Fruit fly (Drosophila melanogaster) whole organism, embryonic: Measurements from ENCODE around the gene TotX.

ENCODE experiments used
- Aef1 ChIP-seq: fragments of 200-800 bp; sonication (Bioruptor generic); IDR thresholded peaks from 3 replicates; pipeline ENCODE4 v1.3.6; 2022; ENCODE audit warnings: missing biosample characterization, missing genetic modification characterization
- Atf-2 ChIP-seq: fragments of 200-800 bp; sonication (Bioruptor generic); optimal IDR thresholded peaks from 2 replicates; lab custom pipeline; 2016; ENCODE audit warnings: missing biosample characterization, missing genetic modification characterization
- Bgb ChIP-seq: fragments of 200-800 bp; sonication (Bioruptor generic); IDR thresholded peaks from 2 replicates; pipeline ENCODE4 v1.3.6; 2022; ENCODE audit warnings: missing biosample characterization, missing genetic modification characterization; ENCODE audit not compliant: partially characterized antibody
- CG11504 ChIP-seq: fragments of 200-800 bp; sonication (Bioruptor generic); optimal IDR thresholded peaks from 3 replicates; lab custom pipeline; 2019; ENCODE audit warnings: missing biosample characterization, mild to moderate bottlenecking, missing genetic modification characterization, moderate library complexity
- CG12744 ChIP-seq: fragments of 200-800 bp; sonication (Bioruptor generic); optimal IDR thresholded peaks from 2 replicates; lab custom pipeline; 2016; ENCODE audit warnings: missing biosample characterization, missing genetic modification characterization
- CG12769 ChIP-seq: fragments of 200-800 bp; sonication (Bioruptor generic); optimal IDR thresholded peaks from 2 replicates; lab custom pipeline; 2019; ENCODE audit warnings: missing biosample characterization, mild to moderate bottlenecking, missing genetic modification characterization, moderate library complexity
- CG13287 ChIP-seq: fragments of 200-800 bp; sonication (Bioruptor generic); IDR thresholded peaks from 2 replicates; pipeline ENCODE4 v1.3.6; 2022; ENCODE audit warnings: missing biosample characterization, missing genetic modification characterization; ENCODE audit not compliant: partially characterized antibody
- CG14860 ChIP-seq: fragments of 200-800 bp; sonication (Bioruptor generic); IDR thresholded peaks from 3 replicates; pipeline ENCODE4 v1.3.6; 2022; ENCODE audit warnings: missing biosample characterization, missing genetic modification characterization; ENCODE audit not compliant: partially characterized antibody
- CG1529 ChIP-seq: fragments of 200-800 bp; sonication (Bioruptor generic); optimal IDR thresholded peaks from 3 replicates; lab custom pipeline; 2018; ENCODE audit warnings: missing biosample characterization, missing genetic modification characterization
- CG18764 ChIP-seq: fragments of 200-800 bp; sonication (Bioruptor generic); optimal IDR thresholded peaks from 3 replicates; lab custom pipeline; 2016; ENCODE audit warnings: missing biosample characterization, missing genetic modification characterization
- CG2712 ChIP-seq: fragments of 200-800 bp; optimal IDR thresholded peaks from 3 replicates; lab custom pipeline; 2019; ENCODE audit warnings: missing biosample characterization, mild to moderate bottlenecking, missing genetic modification characterization, moderate library complexity
- CG2875 ChIP-seq: fragments of 200-800 bp; sonication (Bioruptor generic); optimal IDR thresholded peaks from 2 replicates; lab custom pipeline; 2017; ENCODE audit warnings: missing biosample characterization, mild to moderate bottlenecking, missing genetic modification characterization, missing genetic modification reagents
- CG31224 ChIP-seq: fragments of 200-800 bp; sonication (Bioruptor generic); IDR thresholded peaks from 2 replicates; pipeline ENCODE4 v1.3.6; 2022; ENCODE audit warnings: missing biosample characterization, missing genetic modification characterization
- CG31441 ChIP-seq: fragments of 200-800 bp; sonication (Bioruptor generic); IDR thresholded peaks from 2 replicates; pipeline ENCODE4 v1.3.6; 2022; ENCODE audit warnings: missing biosample characterization, missing genetic modification characterization
- CG34422 ChIP-seq: fragments of 200-800 bp; sonication (Bioruptor generic); IDR thresholded peaks from 3 replicates; pipeline ENCODE4 v1.3.6; 2022; ENCODE audit warnings: missing biosample characterization, missing genetic modification characterization
- CG4282 ChIP-seq: fragments of 200-800 bp; sonication (Bioruptor generic); optimal IDR thresholded peaks from 2 replicates; lab custom pipeline; 2016; ENCODE audit warnings: missing biosample characterization, missing genetic modification characterization
- CG6791 ChIP-seq: fragments of 200-800 bp; sonication (Bioruptor generic); IDR thresholded peaks from 3 replicates; pipeline ENCODE4 v1.3.6; 2022; ENCODE audit warnings: missing biosample characterization, missing genetic modification characterization; ENCODE audit not compliant: partially characterized antibody
- CG7271 ChIP-seq: fragments of 200-800 bp; sonication (Bioruptor generic); optimal IDR thresholded peaks from 2 replicates; lab custom pipeline; 2018; ENCODE audit warnings: missing biosample characterization, mild to moderate bottlenecking, missing genetic modification characterization, moderate library complexity
- CHES-1-like ChIP-seq: fragments of 200-800 bp; sonication (Bioruptor generic); optimal IDR thresholded peaks from 2 replicates; lab custom pipeline; 2016; ENCODE audit warnings: missing biosample characterization, missing genetic modification characterization
- D19B ChIP-seq: fragments of 200-800 bp; sonication (Bioruptor generic); optimal IDR thresholded peaks from 2 replicates; lab custom pipeline; 2017; ENCODE audit warnings: missing biosample characterization, mild to moderate bottlenecking, missing genetic modification characterization
- Dbx ChIP-seq: fragments of 200-800 bp; sonication (Bioruptor generic); IDR thresholded peaks from 3 replicates; pipeline ENCODE4 v1.3.6; 2022; ENCODE audit warnings: missing biosample characterization, missing genetic modification characterization
- E2f2 ChIP-seq: fragments of 200-800 bp; sonication (Bioruptor generic); IDR thresholded peaks from 2 replicates; pipeline ENCODE4 v1.3.6; 2022; ENCODE audit warnings: missing biosample characterization, missing genetic modification characterization
- Eip74EF ChIP-seq, 2 experiments: fragments of 200-800 bp in 1 of 2; fragments of >200 bp in 1 of 2; sonication (Bioruptor generic) in 1 of 2; optimal IDR thresholded peaks; 2 replicates each; lab custom pipeline; 2017 to 2019; ENCODE audit warnings: missing biosample characterization in 2 of 2, missing genetic modification characterization in 2 of 2, mild to moderate bottlenecking in 1 of 2, moderate library complexity in 1 of 2
- Fer1 ChIP-seq: fragments of 200-800 bp; sonication (Bioruptor generic); optimal IDR thresholded peaks from 2 replicates; lab custom pipeline; 2017; ENCODE audit warnings: missing biosample characterization, mild to moderate bottlenecking, missing genetic modification characterization
- Gug ChIP-seq: fragments of 200-800 bp; sonication (Bioruptor generic); IDR thresholded peaks from 4 replicates; pipeline ENCODE4 v1.3.6; 2022; ENCODE audit warnings: missing biosample characterization, missing genetic modification characterization
- H15 ChIP-seq: fragments of 200-800 bp; sonication (Bioruptor generic); IDR thresholded peaks from 3 replicates; pipeline ENCODE4 v1.3.6; 2022; ENCODE audit warnings: missing biosample characterization, missing genetic modification characterization
- HLH3B ChIP-seq: fragments of 200-800 bp; sonication (Bioruptor generic); IDR thresholded peaks from 2 replicates; pipeline ENCODE4 v1.3.6; 2022; ENCODE audit warnings: missing biosample characterization, missing genetic modification characterization
- HmgD ChIP-seq: fragments of 200-800 bp; sonication (Bioruptor generic); optimal IDR thresholded peaks from 3 replicates; lab custom pipeline; 2016; ENCODE audit warnings: missing biosample characterization, missing genetic modification characterization
- Hmx ChIP-seq: fragments of 200-800 bp; sonication (Bioruptor generic); optimal IDR thresholded peaks from 2 replicates; lab custom pipeline; 2016; ENCODE audit warnings: missing biosample characterization, missing genetic modification characterization
- Lpt ChIP-seq: fragments of >200 bp; optimal IDR thresholded peaks from 2 replicates; lab custom pipeline; 2018; ENCODE audit warnings: missing biosample characterization, missing genetic modification characterization
- NC2α ChIP-seq: fragments of 200-800 bp; sonication (Bioruptor generic); optimal IDR thresholded peaks from 2 replicates; lab custom pipeline; 2016; ENCODE audit warnings: missing biosample characterization, missing genetic modification characterization
- NC2β ChIP-seq: fragments of 200-800 bp; sonication (Bioruptor generic); optimal IDR thresholded peaks from 2 replicates; lab custom pipeline; 2016; ENCODE audit warnings: missing biosample characterization, missing genetic modification characterization
- Nf-YB ChIP-seq: fragments of 200-800 bp; sonication (Bioruptor generic); optimal IDR thresholded peaks from 3 replicates; lab custom pipeline; 2019; ENCODE audit warnings: missing biosample characterization, mild to moderate bottlenecking, missing genetic modification characterization, moderate library complexity
- Sry-β ChIP-seq: fragments of 200-800 bp; sonication (Bioruptor generic); optimal IDR thresholded peaks from 2 replicates; lab custom pipeline; 2018; ENCODE audit warnings: missing biosample characterization, mild to moderate bottlenecking, missing genetic modification characterization, moderate library complexity
- Taf1 ChIP-seq: fragments of 200-800 bp; sonication (Bioruptor generic); IDR thresholded peaks from 2 replicates; pipeline ENCODE4 v1.3.6; 2022; ENCODE audit warnings: missing biosample characterization, missing genetic modification characterization
- Usf ChIP-seq: fragments of 200-800 bp; sonication (Bioruptor generic); optimal IDR thresholded peaks from 2 replicates; lab custom pipeline; 2017; ENCODE audit warnings: missing genotype, missing biosample characterization, missing genetic modification characterization
- ab ChIP-seq: fragments of 200-800 bp; sonication (Bioruptor generic); optimal IDR thresholded peaks from 2 replicates; lab custom pipeline; 2016; ENCODE audit warnings: missing biosample characterization, missing genetic modification characterization
- bab2 ChIP-seq: fragments of 200-800 bp; sonication (Bioruptor generic); optimal IDR thresholded peaks from 2 replicates; lab custom pipeline; 2016; ENCODE audit warnings: missing biosample characterization, missing genetic modification characterization
- bigmax ChIP-seq: fragments of 200-800 bp; sonication (Bioruptor generic); optimal IDR thresholded peaks from 2 replicates; lab custom pipeline; 2018; ENCODE audit warnings: missing biosample characterization, mild to moderate bottlenecking, missing genetic modification characterization
- caup ChIP-seq: fragments of 200-800 bp; sonication (Bioruptor generic); optimal IDR thresholded peaks from 3 replicates; lab custom pipeline; 2017; ENCODE audit warnings: missing biosample characterization, mild to moderate bottlenecking, missing genetic modification characterization, moderate library complexity; ENCODE audit not compliant: severe bottlenecking
- chif ChIP-seq, 2 experiments: fragments of 200-800 bp; sonication (Bioruptor generic); optimal IDR thresholded peaks; 3 replicates each; lab custom pipeline; 2016; ENCODE audit warnings: missing biosample characterization in 2 of 2, missing genetic modification characterization in 2 of 2
- chinmo ChIP-seq: fragments of 200-800 bp; sonication (Bioruptor generic); IDR thresholded peaks from 4 replicates; pipeline ENCODE4 v1.3.6; 2022; ENCODE audit warnings: missing biosample characterization, missing genetic modification characterization; ENCODE audit not compliant: partially characterized antibody
- dan ChIP-seq: fragments of 200-800 bp; sonication (Bioruptor generic); IDR thresholded peaks from 2 replicates; pipeline ENCODE4 v1.3.6; 2022; ENCODE audit warnings: missing biosample characterization, missing genetic modification characterization
- gcm ChIP-seq: fragments of 200-800 bp; sonication (Bioruptor generic); optimal IDR thresholded peaks from 2 replicates; lab custom pipeline; 2019; ENCODE audit warnings: missing biosample characterization, mild to moderate bottlenecking, missing genetic modification characterization, moderate library complexity
- gfzf ChIP-seq: fragments of 200-800 bp; sonication (Bioruptor generic); optimal IDR thresholded peaks from 2 replicates; lab custom pipeline; 2016; ENCODE audit warnings: missing biosample characterization, mild to moderate bottlenecking, missing genetic modification characterization, moderate library complexity
- jing ChIP-seq: fragments of 200-800 bp; sonication (Bioruptor generic); optimal IDR thresholded peaks from 2 replicates; lab custom pipeline; 2018; ENCODE audit warnings: missing biosample characterization, mild to moderate bottlenecking, missing genetic modification characterization
- jumu ChIP-seq: fragments of 200-800 bp; sonication (Bioruptor generic); optimal IDR thresholded peaks from 3 replicates; lab custom pipeline; 2016; ENCODE audit warnings: missing biosample characterization, missing genetic modification characterization
- ken ChIP-seq: fragments of 200-800 bp; sonication (Bioruptor generic); IDR thresholded peaks from 3 replicates; pipeline ENCODE4 v1.3.6; 2022; ENCODE audit warnings: missing biosample characterization, missing genetic modification characterization
- pum ChIP-seq: fragments of 200-800 bp; sonication (Bioruptor generic); optimal IDR thresholded peaks from 2 replicates; lab custom pipeline; 2016; ENCODE audit warnings: missing biosample characterization, missing genetic modification characterization
- sr ChIP-seq: fragments of 200-800 bp; sonication (Bioruptor generic); IDR thresholded peaks from 3 replicates; pipeline ENCODE4 v1.3.6; 2022; ENCODE audit warnings: missing biosample characterization, missing genetic modification characterization
- z ChIP-seq: fragments of 200-800 bp; sonication (Bioruptor generic); IDR thresholded peaks from 3 replicates; pipeline ENCODE4 v1.3.6; 2022; ENCODE audit warnings: missing biosample characterization, missing genetic modification characterization

Gene TotX

DNA sequence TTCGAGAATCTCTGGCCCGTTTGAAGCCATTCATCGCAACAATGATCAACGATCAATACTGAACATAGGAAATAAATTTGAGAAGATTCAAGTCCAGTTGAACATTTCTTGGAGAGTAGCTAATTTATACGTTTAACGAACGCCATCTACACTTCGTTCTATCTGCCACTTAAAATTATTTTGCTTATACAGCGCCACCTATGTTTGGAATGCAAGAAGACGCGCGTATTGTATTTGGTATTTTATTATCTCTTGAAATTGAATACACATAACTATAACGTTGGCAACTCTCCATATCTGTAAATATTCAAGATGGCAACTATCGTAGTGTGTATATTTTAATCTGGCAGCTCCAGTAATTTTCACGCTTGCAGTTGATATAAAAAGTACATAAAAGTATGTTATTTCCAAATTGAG lies 42.7 kb upstream of the TotX start (continued):
- TF ChIP-seq Aef1 (GFP tag; lab: Robert Waterston, UW) (no peak), ab (GFP tag; lab: Kevin White, UChicago) (no peak), E2f2 (GFP tag; lab: Robert Waterston, UW) (peak; percentile 59), jing (no peak), Taf1 (GFP tag; lab: Robert Waterston, UW) (0 out of 2 replicates have a peak, but pooled peaks have one; percentile 39), CG6791 (GFP tag; lab: Robert Waterston, UW) (peak; percentile 72), CG13287 (GFP tag; lab: Robert Waterston, UW) (no peak), Nf-YB (GFP tag; lab: Kevin White, UChicago) (no peak), gfzf (GFP tag; lab: Kevin White, UChicago) (peak; percentile 28), CG1529 (GFP tag; lab: Kevin White, UChicago) (no peak), Dbx (GFP tag; lab: Robert Waterston, UW) (peak; percentile 63; the same call in 2 of the 3 replicates), Bgb (GFP tag; lab: Robert Waterston, UW) (no peak; the same call in 1 of the 2 replicates), D19B (no peak), pum (GFP tag; lab: Kevin White, UChicago) (peak; percentile 26), Sry-β (no peak), caup (GFP tag; lab: Kevin White, UChicago) (peak; percentile 8), NC2β (GFP tag; lab: Kevin White, UChicago) (peak; percentile 52), z (GFP tag; lab: Robert Waterston, UW) (no peak), NC2α (peak; percentile 23), Hmx (GFP tag; lab: Kevin White, UChicago) (no peak), HLH3B (GFP tag; lab: Robert Waterston, UW) (no peak), Lpt (no peak), H15 (GFP tag; lab: Robert Waterston, UW) (no peak), Atf-2 (GFP tag; lab: Kevin White, UChicago) (no peak), CG2712 (tag; lab: Kevin White, UChicago) (peak; percentile 35), Usf (GFP tag; lab: Kevin White, UChicago) (no peak), ken (GFP tag; lab: Robert Waterston, UW) (peak; percentile 49; the same call in 1 of the 3 replicates), Fer1 (GFP tag; lab: Kevin White, UChicago) (no peak), CG31441 (GFP tag; lab: Robert Waterston, UW) (no peak), CG11504 (tag; lab: Kevin White, UChicago) (peak; percentile 27), CG31224 (GFP tag; lab: Robert Waterston, UW) (no peak), gcm (no peak), chif (GFP tag; optimal IDR thresholded peaks at IDR 0.05; lab: Kevin White, UChicago) (peak; percentile 30 to 54), chinmo (GFP tag; lab: Robert Waterston, UW) (no peak), CG12769 (peak; percentile 27), CG34422 (GFP tag; lab: Robert Waterston, UW) (no peak; the same call in 2 of the 3 replicates), HmgD (GFP tag; lab: Kevin White, UChicago) (peak; percentile 68), CG4282 (GFP tag; lab: Kevin White, UChicago) (no peak), CG18764 (GFP tag; lab: Kevin White, UChicago) (peak; percentile 8), CHES-1-like (GFP tag; lab: Kevin White, UChicago) (peak; percentile 5), CG14860 (GFP tag; lab: Robert Waterston, UW) (no peak), jumu (GFP tag; lab: Kevin White, UChicago) (peak; percentile 10), CG2875 (GFP tag; lab: Kevin White, UChicago) (peak; percentile 1), bigmax (GFP tag; lab: Kevin White, UChicago) (no peak), sr (GFP tag; lab: Robert Waterston, UW) (no peak), bab2 (peak; percentile 63), Eip74EF (GFP tag; optimal IDR thresholded peaks at IDR 0.05; lab: Kevin White, UChicago) (no peak), Gug (GFP tag; lab: Robert Waterston, UW) (no peak), CG7271 (no peak), CG12744 (GFP tag; lab: Kevin White, UChicago) (peak; percentile 39), dan (GFP tag; lab: Robert Waterston, UW) (no peak)
